Worm (Caenorhabditis elegans): Measurements from ENCODE around the gene srh-19.

srh-19 gene

DNA sequence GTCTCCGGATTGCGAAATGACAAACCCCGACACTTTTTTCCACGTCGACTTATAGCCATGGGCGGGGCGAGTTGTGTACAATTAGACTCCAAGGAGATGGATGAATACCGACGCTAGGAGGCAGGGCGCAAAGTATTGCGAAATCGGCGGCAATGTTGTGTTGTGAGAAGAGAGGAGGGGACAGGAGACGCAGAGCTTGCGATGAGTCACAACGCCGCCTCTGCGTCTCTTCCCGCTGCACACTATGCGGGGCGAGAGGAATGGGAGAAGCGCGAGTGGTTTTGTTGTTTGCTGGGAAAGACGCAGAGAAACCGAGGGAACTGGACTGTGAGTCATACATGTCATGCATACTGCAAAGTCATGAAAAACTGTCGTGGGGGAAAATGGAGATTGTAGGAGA, 41.4 kb downstream of the srh-19 start (continued):
- peak; percentile 66 for TF ChIP-seq F13H6.1 (tag; optimal IDR thresholded peaks at IDR 0.05)

ce11 chrX:1456350-1457080, 43.6 kb downstream of the srh-19 start:
- TF ChIP-seq tbx-7 (tag; optimal IDR thresholded peaks at IDR 0.05), result no peak
- no peak for TF ChIP-seq ceh-9 (tag; optimal IDR thresholded peaks at IDR 0.05)
- TF ChIP-seq tbx-2 (tag; optimal IDR thresholded peaks at IDR 0.05), result peak; percentile 13
- peak; percentile 59 for TF ChIP-seq unc-55 (GFP tag; optimal IDR thresholded peaks at IDR 0.05)
- TF ChIP-seq ceh-22 (tag; optimal IDR thresholded peaks at IDR 0.05), result no peak
- no peak for TF ChIP-seq ceh-19 (GFP tag; optimal IDR thresholded peaks at IDR 0.05)
- TF ChIP-seq rnt-1 (tag; optimal IDR thresholded peaks at IDR 0.05), result peak; percentile 54
- peak; percentile 42 for TF ChIP-seq ceh-18 (tag; optimal IDR thresholded peaks at IDR 0.05)
- no peak for TF ChIP-seq ttx-3 (tag; optimal IDR thresholded peaks at IDR 0.05)
- no peak for TF ChIP-seq hlh-15 (tag; optimal IDR thresholded peaks at IDR 0.05)

DNA sequence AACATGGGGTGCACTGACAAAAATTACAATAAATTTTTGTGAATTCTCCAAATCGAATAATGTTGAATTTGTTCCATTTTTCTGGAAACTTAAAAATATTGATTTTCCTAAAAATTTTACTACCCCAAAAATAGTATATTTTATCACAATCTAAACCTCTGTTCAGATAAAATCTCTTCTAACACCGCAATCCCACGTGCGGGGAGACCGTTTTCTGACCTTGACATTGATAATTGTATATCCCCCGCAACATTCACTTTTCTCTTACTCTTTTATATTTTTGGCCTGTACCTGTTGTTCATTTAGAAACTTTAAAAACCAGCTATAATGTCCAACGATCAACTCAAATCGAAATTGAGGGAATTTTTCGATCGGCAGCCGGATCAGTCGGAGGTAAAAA, 45.8 kb downstream of the srh-19 start, which contains the start of gene D1005.2:
Gene D1005.2 (plus strand): TSS at position 230 of the 400 bp plus-strand sequence.
- TF ChIP-seq pax-1 (tag; optimal IDR thresholded peaks at IDR 0.05) (no peak), pha-2 (tag; optimal IDR thresholded peaks at IDR 0.05) (no peak), fax-1 (tag; optimal IDR thresholded peaks at IDR 0.05) (no peak), pha-4 (tag; optimal IDR thresholded peaks at IDR 0.05) (no peak), lin-11 (tag; optimal IDR thresholded peaks at IDR 0.05) (no peak), hlh-15 (tag; optimal IDR thresholded peaks at IDR 0.05) (no peak), elt-4 (tag; optimal IDR thresholded peaks at IDR 0.05) (no peak), nhr-11 (tag; optimal IDR thresholded peaks at IDR 0.05) (no peak)

DNA sequence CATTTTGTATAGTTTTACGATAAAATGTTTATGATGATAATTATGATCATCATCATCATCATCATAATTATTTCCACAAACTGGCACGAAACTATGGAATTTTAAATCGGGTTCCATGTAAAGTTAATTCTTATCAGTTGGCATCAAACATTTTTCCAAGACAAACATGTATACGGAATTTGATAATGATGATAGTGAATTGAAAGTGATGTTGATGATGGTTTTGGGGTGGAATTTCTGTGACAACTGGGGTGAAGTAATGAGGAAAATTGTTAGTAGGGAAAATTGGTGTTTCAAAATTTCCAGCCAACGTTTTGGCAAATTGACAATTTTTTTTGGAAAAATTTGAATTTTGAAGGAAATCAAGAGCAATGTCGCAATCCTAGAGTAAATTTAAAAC, 46.8 kb downstream of the srh-19 start:
- no peak for TF ChIP-seq fax-1 (tag; optimal IDR thresholded peaks at IDR 0.05)
- no peak for TF ChIP-seq ceh-24 (tag; optimal IDR thresholded peaks at IDR 0.05)

DNA sequence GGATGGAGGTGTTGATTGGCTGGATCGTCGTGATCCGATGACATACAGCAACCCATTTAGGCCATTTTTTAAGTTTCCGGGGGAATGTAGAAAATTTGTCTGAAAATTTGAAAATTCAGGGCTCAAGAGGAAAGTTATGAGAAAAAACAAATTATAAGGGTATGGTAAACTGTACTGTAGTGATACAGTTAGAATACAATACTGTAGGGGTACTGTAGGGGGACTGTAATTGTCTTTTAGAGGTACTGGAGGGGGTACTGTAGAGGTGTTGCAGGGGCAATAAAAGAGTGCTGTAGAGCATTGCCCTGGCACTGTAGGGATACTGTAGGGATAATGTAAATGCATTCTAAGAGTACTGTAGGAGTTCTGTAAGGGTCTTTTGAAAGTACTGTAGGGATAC, 51.8 kb downstream of the srh-19 start, which contains the start of gene D1005.6:
Gene D1005.6 (minus strand): TSS at position 101 of the 400 bp plus-strand sequence.
- no peak for TF ChIP-seq tbx-7 (tag; optimal IDR thresholded peaks at IDR 0.05)
- TF ChIP-seq ama-1 (optimal IDR thresholded peaks at IDR 0.05), result no peak
- no peak for TF ChIP-seq pros-1 (tag; optimal IDR thresholded peaks at IDR 0.05)
- no peak for TF ChIP-seq fax-1 (tag; optimal IDR thresholded peaks at IDR 0.05)
- TF ChIP-seq dve-1 (tag; optimal IDR thresholded peaks at IDR 0.05), result no peak
- no peak for TF ChIP-seq ceh-9 (tag; optimal IDR thresholded peaks at IDR 0.05)
- TF ChIP-seq syd-9 (tag; optimal IDR thresholded peaks at IDR 0.05), result no peak
- TF ChIP-seq pha-2 (tag; optimal IDR thresholded peaks at IDR 0.05), result no peak
- TF ChIP-seq dmd-4 (tag; optimal IDR thresholded peaks at IDR 0.05; ENCODE audit: borderline replicate concordance), result no peak
- no peak for TF ChIP-seq ztf-16 (tag; optimal IDR thresholded peaks at IDR 0.05)
- no peak for TF ChIP-seq C08G9.2 (tag; optimal IDR thresholded peaks at IDR 0.05)
- TF ChIP-seq C38D4.7 (GFP tag; optimal IDR thresholded peaks at IDR 0.05), result no peak
- no peak for TF ChIP-seq ceh-2 (tag; optimal IDR thresholded peaks at IDR 0.05)
- no peak for TF ChIP-seq odd-2 (tag; optimal IDR thresholded peaks at IDR 0.05)
- TF ChIP-seq ceh-6 (GFP tag; optimal IDR thresholded peaks at IDR 0.05), result no peak
- no peak for TF ChIP-seq Y22D7AL.16 (tag; optimal IDR thresholded peaks at IDR 0.05)
- no peak for TF ChIP-seq fkh-10 (GFP tag; optimal IDR thresholded peaks at IDR 0.05)
